Fruit fly (Drosophila melanogaster) Kc167 (cell line): ENCODE measurements around the gene CG13082.

Experiments used
- h ChIP-seq: fragments of >200 bp; optimal IDR thresholded peaks from 3 replicates; lab custom pipeline; 2018; ENCODE audit warnings: missing external identifiers
- insv ChIP-seq: fragments of >200 bp; optimal IDR thresholded peaks from 3 replicates; lab custom pipeline; 2018; ENCODE audit warnings: missing external identifiers
- psq ChIP-seq: fragments of >200 bp; optimal IDR thresholded peaks from 2 replicates; lab custom pipeline; 2017; ENCODE audit warnings: missing external identifiers
- ttk ChIP-seq: sonication (Bioruptor generic); optimal IDR thresholded peaks from 2 replicates; lab custom pipeline; 2017; ENCODE audit warnings: missing external identifiers

- TF ChIP-seq h (lab: Kevin White, UChicago) = no peak
- no peak for TF ChIP-seq ttk
- TF ChIP-seq psq (lab: Kevin White, UChicago) = no peak
- no peak for TF ChIP-seq insv (lab: Kevin White, UChicago)
Measured at dm6 chr2L:19574364-19574763, 36.1 kb downstream of the CG13082 start.
